Fruit fly (Drosophila melanogaster) whole organism, embryonic: ENCODE results near the gene Slob.

Source experiments
- CG10654 ChIP-seq: fragments of 200-800 bp; sonication (Bioruptor generic); optimal IDR thresholded peaks from 2 replicates; lab custom pipeline; 2016; ENCODE audit warnings: missing biosample characterization, missing genetic modification characterization
- dm ChIP-seq: fragments of 200-800 bp; sonication (Bioruptor generic); optimal IDR thresholded peaks from 3 replicates; lab custom pipeline; 2016; ENCODE audit warnings: missing biosample characterization, missing genetic modification characterization
- fu2 ChIP-seq: fragments of 200-800 bp; sonication (Bioruptor generic); optimal IDR thresholded peaks from 2 replicates; lab custom pipeline; 2016; ENCODE audit warnings: missing biosample characterization, missing genetic modification characterization
- gro ChIP-seq: fragments of 200-800 bp; sonication (Bioruptor generic); optimal IDR thresholded peaks from 2 replicates; lab custom pipeline; 2016; ENCODE audit warnings: missing biosample characterization, missing genetic modification characterization
- ham ChIP-seq: fragments of 200-800 bp; sonication (Bioruptor generic); IDR thresholded peaks from 2 replicates; pipeline ENCODE4 v1.3.6; 2022; ENCODE audit warnings: missing biosample characterization, missing genetic modification characterization
- pnt ChIP-seq: fragments of 200-800 bp; sonication (Bioruptor generic); optimal IDR thresholded peaks from 3 replicates; lab custom pipeline; 2016; ENCODE audit warnings: missing biosample characterization, missing genetic modification characterization
- sr ChIP-seq: fragments of 200-800 bp; sonication (Bioruptor generic); IDR thresholded peaks from 3 replicates; pipeline ENCODE4 v1.3.6; 2022; ENCODE audit warnings: missing biosample characterization, missing genetic modification characterization

DNA sequence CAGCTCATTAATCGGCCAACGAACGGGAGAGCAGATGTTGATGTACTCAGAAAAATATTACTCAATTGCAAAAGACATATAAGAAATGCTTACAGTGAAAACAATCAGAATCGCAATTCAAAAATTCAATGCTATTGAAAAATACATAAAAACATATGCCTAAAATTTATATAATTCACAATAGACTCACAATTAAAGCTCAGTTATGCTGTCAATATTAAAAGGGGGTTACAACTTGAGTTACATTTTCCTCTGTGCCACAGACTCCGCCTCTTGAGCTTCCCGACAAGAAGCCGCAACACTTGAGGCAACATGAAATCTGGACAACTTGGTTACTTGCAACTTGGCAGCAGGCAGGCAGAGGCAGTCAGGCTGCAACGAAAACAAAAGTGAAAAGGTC lies 63.3 kb downstream of the Slob start:
- no peak for TF ChIP-seq fu2 (GFP tag; lab: Kevin White, UChicago)
- TF ChIP-seq ham (GFP tag; lab: Robert Waterston, UW): no peak
- no peak for TF ChIP-seq CG10654 (GFP tag; lab: Kevin White, UChicago)
- TF ChIP-seq pnt (GFP tag; lab: Kevin White, UChicago): no peak
- TF ChIP-seq dm (GFP tag; lab: Kevin White, UChicago): no peak
- TF ChIP-seq gro (GFP tag; lab: Kevin White, UChicago): no peak
- TF ChIP-seq sr (GFP tag; lab: Robert Waterston, UW): no peak
